Worm (Caenorhabditis elegans): Measurements from ENCODE around the gene lips-3.

The lips-3 gene

ce11 chrIII:4649811-4650544 lies 33.6 kb downstream of the lips-3 start, which contains the start of gene ppm-2 (continued):
- TF ChIP-seq ztf-22 (GFP tag; optimal IDR thresholded peaks at IDR 0.05) (no peak), F52B5.7 (tag; optimal IDR thresholded peaks at IDR 0.05) (no peak), ets-4 (GFP tag; optimal IDR thresholded peaks at IDR 0.05) (no peak), nfyb-1 (GFP tag; IDR thresholded peaks at IDR 0.05) (no peak), mxl-1 (tag; optimal IDR thresholded peaks at IDR 0.05) (no peak), sdz-38 (tag; optimal IDR thresholded peaks at IDR 0.05) (no peak), attf-6 (GFP tag; IDR thresholded peaks at IDR 0.05) (no peak), nhr-179 (tag; optimal IDR thresholded peaks at IDR 0.05) (no peak), dpff-1 (tag; optimal IDR thresholded peaks at IDR 0.05) (no peak), ceh-91 (GFP tag; IDR thresholded peaks at IDR 0.05) (peak; percentile 87), egl-44 (GFP tag; IDR thresholded peaks at IDR 0.05) (no peak), B0019.2 (GFP tag; conservative IDR thresholded peaks at IDR 0.05) (no peak), ztf-18 (tag; optimal IDR thresholded peaks at IDR 0.05) (no peak), lsy-27 (tag; optimal IDR thresholded peaks at IDR 0.05; ENCODE audit: borderline replicate concordance, insufficient read depth) (no peak), cebp-1 (GFP tag; IDR thresholded peaks at IDR 0.05) (no peak), cebp-1 (tag; optimal IDR thresholded peaks at IDR 0.05) (no peak), ceh-100 (GFP tag; IDR thresholded peaks at IDR 0.05) (no peak), hlh-12 (tag; optimal IDR thresholded peaks at IDR 0.05) (no peak), ekl-4 (GFP tag; IDR thresholded peaks at IDR 0.05) (0 out of 2 replicates have a peak, but pooled peaks have one; percentile 58), rpc-1 (optimal IDR thresholded peaks at IDR 0.05) (no peak), rpc-1 (tag; optimal IDR thresholded peaks at IDR 0.05) (no peak), gei-17 (GFP tag; optimal IDR thresholded peaks at IDR 0.05) (no peak), F55B11.4 (tag; optimal IDR thresholded peaks at IDR 0.05; ENCODE audit: borderline replicate concordance, insufficient read depth) (no peak), F37B4.10 (GFP tag; IDR thresholded peaks at IDR 0.05) (no peak), B0336.3 (GFP tag; IDR thresholded peaks at IDR 0.05) (no peak), lsl-1 (GFP tag; optimal IDR thresholded peaks at IDR 0.05) (peak; percentile 99), sptf-2 (GFP tag; optimal IDR thresholded peaks at IDR 0.05) (no peak), mcd-1 (GFP tag; IDR thresholded peaks at IDR 0.05) (0 out of 2 replicates have a peak, but pooled peaks have one; percentile 13), hmg-20 (GFP tag; IDR thresholded peaks at IDR 0.05) (no peak), zfh-2 (GFP tag; conservative IDR thresholded peaks at IDR 0.05) (no peak), lir-1 (GFP tag; conservative IDR thresholded peaks at IDR 0.05) (no peak), ztf-6 (GFP tag; IDR thresholded peaks at IDR 0.05) (no peak), nfya-2 (GFP tag; IDR thresholded peaks at IDR 0.05) (no peak)

ce11 chrIII:4653374-4653773 lies 37.0 kb downstream of the lips-3 start:
- no peak for TF ChIP-seq hlh-12 (tag; optimal IDR thresholded peaks at IDR 0.05)
- no peak for TF ChIP-seq chd-7 (tag; optimal IDR thresholded peaks at IDR 0.05)
- TF ChIP-seq bed-1 (GFP tag; IDR thresholded peaks at IDR 0.05) = 0 out of 2 replicates have a peak, but pooled peaks have one; percentile 4
- TF ChIP-seq Y53G8AR.9 (GFP tag; conservative IDR thresholded peaks at IDR 0.05) = peak; percentile 73; the same call in 1 of the 2 replicates
- TF ChIP-seq ztf-18 (tag; optimal IDR thresholded peaks at IDR 0.05) = no peak
- TF ChIP-seq madf-3 (GFP tag; IDR thresholded peaks at IDR 0.05) = 0 out of 2 replicates have a peak, but pooled peaks have one; percentile 65
- no peak for TF ChIP-seq F22D6.2 (tag; optimal IDR thresholded peaks at IDR 0.05)
- TF ChIP-seq athp-1 (tag; optimal IDR thresholded peaks at IDR 0.05) = peak; percentile 17
- 0 out of 2 replicates have a peak, but pooled peaks have one; percentile 34 for TF ChIP-seq Y79H2A.3 (GFP tag; conservative IDR thresholded peaks at IDR 0.05)
- TF ChIP-seq cebp-1 (GFP tag; IDR thresholded peaks at IDR 0.05) = 0 out of 2 replicates have a peak, but pooled peaks have one; percentile 16
- TF ChIP-seq cebp-1 (tag; optimal IDR thresholded peaks at IDR 0.05) = peak; percentile 39
